Worm (Caenorhabditis elegans): ENCODE measurements around the gene C25F9.13.

The C25F9.13 gene

ce11 chrV:19401429-19401828, 2.6 kb upstream of the C25F9.13 start:
- TF ChIP-seq ztf-11 (tag; optimal IDR thresholded peaks at IDR 0.05) (no peak), fos-1 (tag; optimal IDR thresholded peaks at IDR 0.05) (peak; percentile 11)

ce11 chrV:19400619-19401018, 1.8 kb upstream of the C25F9.13 start, which contains the start of gene srw-86:
TSS of gene srw-86 (minus strand) at chrV:19400719.
- TF ChIP-seq ceh-82 (tag; optimal IDR thresholded peaks at IDR 0.05) (no peak), sem-4 (tag; optimal IDR thresholded peaks at IDR 0.05) (no peak)

- TF ChIP-seq nhr-21 (tag; optimal IDR thresholded peaks at IDR 0.05) (no peak), Y55F3AM.14 (GFP tag; optimal IDR thresholded peaks at IDR 0.05) (no peak)
Measured at ce11 chrV:19398396-19398795, 386 bp downstream of the C25F9.13 start.

ce11 chrV:19396576-19397313, 2.0 kb downstream of the C25F9.13 start:
- TF ChIP-seq nhr-21 (tag; optimal IDR thresholded peaks at IDR 0.05) (no peak), elt-1 (tag; optimal IDR thresholded peaks at IDR 0.05) (no peak), F13H6.1 (tag; optimal IDR thresholded peaks at IDR 0.05) (no peak), lin-11 (tag; optimal IDR thresholded peaks at IDR 0.05) (no peak), sma-9 (GFP tag; optimal IDR thresholded peaks at IDR 0.05) (no peak), sma-9 (tag; optimal IDR thresholded peaks at IDR 0.05) (no peak)

ce11 chrV:19394750-19395149, 4.0 kb downstream of the C25F9.13 start, which contains the start of gene C25F9.8:
TSS of gene C25F9.8 (plus strand) at chrV:19395050.
- TF ChIP-seq ztf-1 (GFP tag; conservative IDR thresholded peaks at IDR 0.05): no peak

ce11 chrV:19391242-19391641, 7.5 kb downstream of the C25F9.13 start:
- TF ChIP-seq nhr-25 (tag; optimal IDR thresholded peaks at IDR 0.05) (no peak), lsy-2 (tag; optimal IDR thresholded peaks at IDR 0.05) (peak in 1 of 2 experiments; percentile 33), elt-1 (tag; optimal IDR thresholded peaks at IDR 0.05) (no peak), ZK546.5 (tag; optimal IDR thresholded peaks at IDR 0.05) (no peak), nhr-11 (tag; optimal IDR thresholded peaks at IDR 0.05) (no peak), crh-2 (tag; optimal IDR thresholded peaks at IDR 0.05) (peak; percentile 14), unc-55 (GFP tag; optimal IDR thresholded peaks at IDR 0.05) (peak; percentile 57), C34F6.9 (tag; optimal IDR thresholded peaks at IDR 0.05) (peak; percentile 20), nhr-129 (tag; optimal IDR thresholded peaks at IDR 0.05) (peak; percentile 10), unc-39 (tag; optimal IDR thresholded peaks at IDR 0.05) (no peak), peb-1 (tag; optimal IDR thresholded peaks at IDR 0.05) (no peak)

ce11 chrV:19390029-19390428, 8.8 kb downstream of the C25F9.13 start, which contains the start of gene slcr-46.2:
TSS of gene slcr-46.2 (minus strand) at chrV:19390129.
- TF ChIP-seq sem-4 (tag; optimal IDR thresholded peaks at IDR 0.05) (no peak), sma-9 (GFP tag; optimal IDR thresholded peaks at IDR 0.05) (no peak), sma-9 (tag; optimal IDR thresholded peaks at IDR 0.05) (no peak), lin-13 (GFP tag; optimal IDR thresholded peaks at IDR 0.05) (no peak), mdl-1 (tag; optimal IDR thresholded peaks at IDR 0.05) (no peak), nhr-237 (tag; optimal IDR thresholded peaks at IDR 0.05) (no peak), gmeb-1 (tag; optimal IDR thresholded peaks at IDR 0.05) (no peak), blmp-1 (tag; optimal IDR thresholded peaks at IDR 0.05; ENCODE audit: insufficient read depth) (no peak), ceh-82 (tag; optimal IDR thresholded peaks at IDR 0.05) (no peak), nhr-12 (tag; optimal IDR thresholded peaks at IDR 0.05) (no peak), egl-27 (tag; optimal IDR thresholded peaks at IDR 0.05) (no peak), ztf-11 (tag; optimal IDR thresholded peaks at IDR 0.05) (no peak), ztf-1 (GFP tag; conservative IDR thresholded peaks at IDR 0.05) (no peak), lin-11 (tag; optimal IDR thresholded peaks at IDR 0.05) (no peak), sma-3 (GFP tag; optimal IDR thresholded peaks at IDR 0.05) (no peak), C34F6.9 (tag; optimal IDR thresholded peaks at IDR 0.05) (no peak), unc-62 (GFP tag; optimal IDR thresholded peaks at IDR 0.05) (no peak)
